Worm (Caenorhabditis elegans) whole organism, late embryonic: Measurements from ENCODE around the gene cest-4.

Source experiments
- ama-1 ChIP-seq: fragments of 150-350 bp; optimal IDR thresholded peaks from 2 replicates; lab custom pipeline; 2014
- ceh-24 ChIP-seq: sonication (generic microtip); optimal IDR thresholded peaks from 2 replicates; lab custom pipeline; 2016; ENCODE audit warnings: mild to moderate bottlenecking, missing genetic modification characterization, missing compliant biosample characterization
- ceh-30 ChIP-seq: fragments of 150-350 bp; optimal IDR thresholded peaks from 2 replicates; lab custom pipeline; 2014; ENCODE audit warnings: missing biosample characterization, missing genetic modification characterization
- nhr-232 ChIP-seq: sonication (generic microtip); optimal IDR thresholded peaks from 2 replicates; lab custom pipeline; 2016; ENCODE audit warnings: missing genetic modification characterization, missing compliant biosample characterization

- TF ChIP-seq nhr-232 (tag; lab: Kevin White, UChicago), result no peak
- TF ChIP-seq ceh-24 (tag; lab: Kevin White, UChicago), result no peak
- no peak for TF ChIP-seq ama-1 (lab: Kevin White, UChicago)
- TF ChIP-seq ceh-30 (tag; lab: Kevin White, UChicago), result no peak
These were observed 25.0 kb downstream of the cest-4 start for ce11 chrIV:6777156-6777555.
